Fruit fly (Drosophila melanogaster): Measurements from ENCODE around the gene CG3942.
A peak's percentile ranks its signal among the peaks of the same experiment; 100 is the strongest.

The CG3942 gene

dm6 chr3R:12221366-12221916 is 32.5 kb upstream of the CG3942 start, which contains the start of gene CG4860:
Gene CG4860 (minus strand): TSS chr3R:12221464.
- peak; percentile 81 for TF ChIP-seq gsb-n (tag; optimal IDR thresholded peaks at IDR 0.05)
- peak; percentile 85 for TF ChIP-seq CG18619 (GFP tag; optimal IDR thresholded peaks at IDR 0.05)
- peak; percentile 79 for TF ChIP-seq ara (GFP tag; IDR thresholded peaks at IDR 0.05)
- 0 out of 3 replicates have a peak, but pooled peaks have one; percentile 5 for TF ChIP-seq C15 (GFP tag; IDR thresholded peaks at IDR 0.05)
- peak; percentile 92 for TF ChIP-seq CG9817 (tag; optimal IDR thresholded peaks at IDR 0.05)
- TF ChIP-seq CG13123 (GFP tag; optimal IDR thresholded peaks at IDR 0.05), result peak; percentile 72
- TF ChIP-seq CG7357 (GFP tag; IDR thresholded peaks at IDR 0.05), result peak; percentile 71
- no peak for TF ChIP-seq pan (optimal IDR thresholded peaks at IDR 0.05)
- TF ChIP-seq pan (GFP tag; optimal IDR thresholded peaks at IDR 0.05 in 1 of 2, IDR thresholded peaks at IDR 0.05 in 1 of 2), result peak in 1 of 2 experiments; percentile 92
- TF ChIP-seq dmrt11E (tag; optimal IDR thresholded peaks at IDR 0.05), result no peak
- TF ChIP-seq Hr3 (GFP tag; optimal IDR thresholded peaks at IDR 0.05), result peak; percentile 81
- TF ChIP-seq Sry-δ (GFP tag; optimal IDR thresholded peaks at IDR 0.05), result peak; percentile 34
- no peak for TF ChIP-seq CG33557 (GFP tag; optimal IDR thresholded peaks at IDR 0.05)
- TF ChIP-seq CG15011 (GFP tag; optimal IDR thresholded peaks at IDR 0.05), result peak; percentile 63
- TF ChIP-seq CG15601 (tag; optimal IDR thresholded peaks at IDR 0.05), result peak; percentile 78
- peak; percentile 36; the same call in 1 of the 2 replicates for TF ChIP-seq peb (GFP tag; IDR thresholded peaks at IDR 0.05)
- peak; percentile 0 for TF ChIP-seq BEAF-32 (GFP tag; optimal IDR thresholded peaks at IDR 0.05)
- peak; percentile 80 for TF ChIP-seq Hmx (GFP tag; optimal IDR thresholded peaks at IDR 0.05)
- peak; percentile 65 for TF ChIP-seq disco-r (GFP tag; optimal IDR thresholded peaks at IDR 0.05)
- peak; percentile 84 for TF ChIP-seq CG8944 (GFP tag; optimal IDR thresholded peaks at IDR 0.05)
- TF ChIP-seq ac (GFP tag; optimal IDR thresholded peaks at IDR 0.05), result no peak
- TF ChIP-seq lmd (GFP tag; IDR thresholded peaks at IDR 0.05), result peak; percentile 90
- no peak for TF ChIP-seq sd (tag; optimal IDR thresholded peaks at IDR 0.05)
- peak; percentile 73 for TF ChIP-seq ap (GFP tag; IDR thresholded peaks at IDR 0.05)
- TF ChIP-seq lbe (GFP tag; optimal IDR thresholded peaks at IDR 0.05), result peak; percentile 85
- no peak for TF ChIP-seq Tbp (GFP tag; optimal IDR thresholded peaks at IDR 0.05)
- peak; percentile 92 for TF ChIP-seq Xbp1 (GFP tag; optimal IDR thresholded peaks at IDR 0.05)
- peak; percentile 71 for TF ChIP-seq scrt (GFP tag; optimal IDR thresholded peaks at IDR 0.05)
- TF ChIP-seq CG10209 (GFP tag; optimal IDR thresholded peaks at IDR 0.05), result peak; percentile 85
- peak; percentile 72 for TF ChIP-seq CG11085 (GFP tag; IDR thresholded peaks at IDR 0.05)
- TF ChIP-seq Bdp1 (GFP tag; optimal IDR thresholded peaks at IDR 0.05), result peak; percentile 65
- peak; percentile 83 for TF ChIP-seq ttk (GFP tag; IDR thresholded peaks at IDR 0.05)
- TF ChIP-seq en (GFP tag; optimal IDR thresholded peaks at IDR 0.05), result peak; percentile 72
- peak; percentile 57 for TF ChIP-seq D19B (GFP tag; optimal IDR thresholded peaks at IDR 0.05)
- peak; percentile 84 for TF ChIP-seq caup (GFP tag; optimal IDR thresholded peaks at IDR 0.05; ENCODE audit: severe bottlenecking)
- TF ChIP-seq bsh (GFP tag; optimal IDR thresholded peaks at IDR 0.05), result peak; percentile 50 to 86
- TF ChIP-seq CG1603 (tag; optimal IDR thresholded peaks at IDR 0.05), result peak; percentile 59
- peak; percentile 57 for TF ChIP-seq CG7928 (GFP tag; optimal IDR thresholded peaks at IDR 0.05)
- TF ChIP-seq grau (tag; optimal IDR thresholded peaks at IDR 0.05), result peak; percentile 90
- TF ChIP-seq Mad (GFP tag; optimal IDR thresholded peaks at IDR 0.05), result peak; percentile 79
- TF ChIP-seq CG17912 (GFP tag; optimal IDR thresholded peaks at IDR 0.05), result peak; percentile 43
- peak; percentile 85 for TF ChIP-seq tx (GFP tag; optimal IDR thresholded peaks at IDR 0.05)
- TF ChIP-seq knrl (GFP tag; IDR thresholded peaks at IDR 0.05; ENCODE audit: partially characterized antibody), result no peak
- TF ChIP-seq Hr39 (optimal IDR thresholded peaks at IDR 0.05), result no peak
- peak; percentile 84 for TF ChIP-seq H15 (GFP tag; IDR thresholded peaks at IDR 0.05)
- peak; percentile 89 for TF ChIP-seq HLH54F (GFP tag; optimal IDR thresholded peaks at IDR 0.05)
- TF ChIP-seq CG11723 (GFP tag; optimal IDR thresholded peaks at IDR 0.05), result peak; percentile 57
- TF ChIP-seq CG12071 (GFP tag; optimal IDR thresholded peaks at IDR 0.05), result peak; percentile 74
- TF ChIP-seq Nf-YB (GFP tag; optimal IDR thresholded peaks at IDR 0.05), result peak; percentile 56
- peak; percentile 62 for TF ChIP-seq CG9437 (GFP tag; optimal IDR thresholded peaks at IDR 0.05)

Measured in whole organism, embryonic.